Fruit fly (Drosophila melanogaster): Measurements from ENCODE around the gene CG10357.

The CG10357 gene

DNA sequence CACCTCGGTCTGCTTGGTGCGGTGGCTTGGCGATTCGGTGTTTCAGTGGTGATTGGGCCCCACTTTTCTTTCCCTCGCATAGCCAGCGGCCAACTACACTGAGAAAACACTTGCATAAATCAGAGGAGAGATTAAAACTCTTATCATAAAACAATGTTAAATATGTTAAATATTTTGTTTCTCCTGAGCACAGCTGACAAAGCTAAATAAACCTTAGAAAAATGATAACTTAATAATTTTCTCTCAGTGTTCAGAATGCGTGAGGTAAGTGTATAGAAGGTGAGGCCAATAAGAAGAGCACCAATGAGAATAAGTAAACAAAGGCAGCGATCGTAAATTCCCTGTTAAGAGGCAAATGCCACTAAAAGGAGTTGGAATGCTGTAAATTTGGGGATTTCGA is 2.1 kb downstream of the CG10357 start (continued):
- TF ChIP-seq CG2116 (GFP tag; optimal IDR thresholded peaks at IDR 0.05) (peak; percentile 7), C15 (GFP tag; IDR thresholded peaks at IDR 0.05) (no peak), nerfin-1 (tag; optimal IDR thresholded peaks at IDR 0.05) (peak; percentile 44), Asciz (GFP tag; optimal IDR thresholded peaks at IDR 0.05) (peak; percentile 39)

DNA sequence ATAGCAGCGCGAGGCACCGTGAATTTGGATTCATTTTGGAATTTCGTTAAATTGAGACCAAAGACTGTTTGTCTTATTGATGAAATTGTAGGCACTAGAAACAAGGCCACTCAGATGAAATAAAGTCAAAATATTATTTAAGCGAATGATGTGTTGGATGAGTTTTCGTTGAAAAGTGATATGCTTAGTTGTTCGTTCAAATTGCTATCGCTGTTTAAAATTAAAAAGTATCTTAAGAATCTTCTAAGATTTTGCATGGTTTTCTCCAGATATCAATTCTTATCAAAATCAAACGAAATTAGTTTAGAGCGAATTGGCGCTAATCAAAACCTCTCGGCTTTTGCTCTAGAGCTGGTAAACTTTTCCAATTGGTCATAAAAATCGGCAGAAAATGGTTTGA is 5.8 kb downstream of the CG10357 start, which contains the start of gene CG14974:
CG14974 (minus strand) TSS at position 101 of the 400 bp plus-strand sequence.
- no peak for TF ChIP-seq odd (GFP tag; optimal IDR thresholded peaks at IDR 0.05)
- TF ChIP-seq CG6791 (GFP tag; IDR thresholded peaks at IDR 0.05; ENCODE audit: partially characterized antibody) = no peak
- no peak for TF ChIP-seq CG10321 (GFP tag; IDR thresholded peaks at IDR 0.05)
- no peak for TF ChIP-seq CG13123 (GFP tag; optimal IDR thresholded peaks at IDR 0.05)
- TF ChIP-seq stc (GFP tag; IDR thresholded peaks at IDR 0.05) = no peak
- no peak for TF ChIP-seq zen2 (GFP tag; IDR thresholded peaks at IDR 0.05; ENCODE audit: partially characterized antibody)

DNA sequence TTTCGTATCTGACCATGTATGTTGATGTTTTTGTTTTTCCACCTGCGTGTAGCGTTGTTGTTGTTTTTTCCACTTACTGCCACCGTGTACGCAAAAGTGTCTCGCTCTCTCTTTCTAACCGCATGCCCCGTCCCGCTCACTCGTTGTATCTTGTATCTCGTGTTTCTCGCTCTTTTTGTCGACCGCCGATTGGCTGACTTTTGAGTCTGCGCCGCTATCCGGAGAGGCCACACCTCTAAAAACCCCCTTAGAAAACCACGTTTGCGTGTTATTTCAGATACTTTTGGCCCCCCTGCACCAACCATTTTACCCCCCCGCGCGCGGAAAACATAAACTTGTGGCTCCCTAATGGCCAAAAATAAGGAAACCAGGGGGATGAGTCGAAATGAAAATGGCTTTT is 9.7 kb downstream of the CG10357 start:
- TF ChIP-seq ATbp (GFP tag; optimal IDR thresholded peaks at IDR 0.05) (no peak), CG9876 (GFP tag; optimal IDR thresholded peaks at IDR 0.05) (no peak), pan (optimal IDR thresholded peaks at IDR 0.05) (no peak), pan (GFP tag; optimal IDR thresholded peaks at IDR 0.05 in 1 of 2, IDR thresholded peaks at IDR 0.05 in 1 of 2) (peak in 1 of 2 experiments; percentile 7), Awh (GFP tag; IDR thresholded peaks at IDR 0.05) (no peak), croc (GFP tag; conservative IDR thresholded peaks at IDR 0.05) (no peak), CG7372 (GFP tag; IDR thresholded peaks at IDR 0.05) (no peak), corto (GFP tag; optimal IDR thresholded peaks at IDR 0.05) (no peak), Deaf1 (tag; optimal IDR thresholded peaks at IDR 0.05) (peak; percentile 36), lab (GFP tag; optimal IDR thresholded peaks at IDR 0.05) (no peak), Trl (optimal IDR thresholded peaks at IDR 0.05) (peak; percentile 16 to 30), Trl (GFP tag; optimal IDR thresholded peaks at IDR 0.05) (no peak), MBD-R2 (GFP tag; IDR thresholded peaks at IDR 0.05) (no peak), seq (GFP tag; IDR thresholded peaks at IDR 0.05) (peak; percentile 55; the same call in 1 of the 2 replicates), run (tag; optimal IDR thresholded peaks at IDR 0.05) (peak; percentile 61), CG17802 (tag; optimal IDR thresholded peaks at IDR 0.05) (no peak), slbo (GFP tag; IDR thresholded peaks at IDR 0.05) (no peak), CG1603 (tag; optimal IDR thresholded peaks at IDR 0.05) (no peak), bab2 (GFP tag; optimal IDR thresholded peaks at IDR 0.05) (no peak), ato (GFP tag; IDR thresholded peaks at IDR 0.05; ENCODE audit: partially characterized antibody) (no peak), Fer2 (tag; optimal IDR thresholded peaks at IDR 0.05) (no peak), CG8765 (GFP tag; IDR thresholded peaks at IDR 0.05) (no peak), CG17612 (GFP tag; IDR thresholded peaks at IDR 0.05) (no peak), CG8944 (GFP tag; optimal IDR thresholded peaks at IDR 0.05) (no peak), Dref (GFP tag; IDR thresholded peaks at IDR 0.05) (no peak), B-H1 (GFP tag; IDR thresholded peaks at IDR 0.05) (no peak), Max (GFP tag; optimal IDR thresholded peaks at IDR 0.05) (no peak), zfh2 (GFP tag; optimal IDR thresholded peaks at IDR 0.05) (no peak), unpg (GFP tag; optimal IDR thresholded peaks at IDR 0.05) (no peak), Drgx (GFP tag; IDR thresholded peaks at IDR 0.05) (peak; percentile 47; the same call in 1 of the 2 replicates), HLH4C (GFP tag; IDR thresholded peaks at IDR 0.05; ENCODE audit: partially characterized antibody) (no peak), CG4360 (GFP tag; IDR thresholded peaks at IDR 0.05) (peak; percentile 91), CG13123 (GFP tag; optimal IDR thresholded peaks at IDR 0.05) (no peak), slou (GFP tag; optimal IDR thresholded peaks at IDR 0.05) (no peak), vfl (GFP tag; optimal IDR thresholded peaks at IDR 0.05) (no peak), CG9932 (GFP tag; IDR thresholded peaks at IDR 0.05) (no peak), CG2875 (GFP tag; optimal IDR thresholded peaks at IDR 0.05) (no peak), zen (tag; optimal IDR thresholded peaks at IDR 0.05) (no peak), CG4854 (GFP tag; optimal IDR thresholded peaks at IDR 0.05) (no peak), amos (GFP tag; IDR thresholded peaks at IDR 0.05; ENCODE audit: partially characterized antibody) (no peak)

All from whole organism, embryonic.